Fruit fly (Drosophila melanogaster): Measurements from ENCODE around the gene Prosbeta2.

- TF ChIP-seq kay (GFP tag; ENCODE audit: borderline replicate concordance) (no peak), CG1620 (GFP tag; optimal IDR thresholded peaks at IDR 0.05) (no peak), pad (GFP tag; optimal IDR thresholded peaks at IDR 0.05) (no peak), bab1 (GFP tag; optimal IDR thresholded peaks at IDR 0.05) (no peak)
These were observed 31.2 kb upstream of the Prosbeta2 start for dm6 chr3L:14968553-14968952.

Measured in whole organism, adult.